Fruit fly (Drosophila melanogaster) whole organism, wandering third instar larva: Measurements from ENCODE around the gene Muc18B.

ENCODE experiments used
- Abd-B ChIP-seq: fragments of >200 bp; optimal IDR thresholded peaks from 2 replicates; lab custom pipeline; 2017; ENCODE audit warnings: missing biosample characterization, missing genetic modification characterization
- CG32264 ChIP-seq: fragments of 200-800 bp; sonication (Bioruptor generic); optimal IDR thresholded peaks from 2 replicates; lab custom pipeline; 2016; ENCODE audit warnings: missing biosample characterization, missing genetic modification characterization
- CG9705 ChIP-seq: fragments of 200-800 bp; sonication (Bioruptor generic); optimal IDR thresholded peaks from 2 replicates; lab custom pipeline; 2018; ENCODE audit warnings: missing biosample characterization, mild to moderate bottlenecking, missing genetic modification characterization
- CrebA ChIP-seq: fragments of 200-800 bp; sonication (Bioruptor generic); optimal IDR thresholded peaks from 2 replicates; lab custom pipeline; 2016; ENCODE audit warnings: missing biosample characterization, mild to moderate bottlenecking, missing genetic modification characterization, borderline replicate concordance
- Dfd ChIP-seq: fragments of >200 bp; optimal IDR thresholded peaks from 2 replicates; lab custom pipeline; 2017; ENCODE audit warnings: missing biosample characterization, missing genetic modification characterization
- Dif ChIP-seq: fragments of 200-275, 200-300 bp; sonication (Bioruptor generic); optimal IDR thresholded peaks from 2 replicates; lab custom pipeline; 2018; ENCODE audit warnings: missing biosample characterization, missing genetic modification characterization; ENCODE audit not compliant: partially characterized antibody
- GATAd ChIP-seq: sonication (Bioruptor generic); optimal IDR thresholded peaks from 2 replicates; lab custom pipeline; 2016; ENCODE audit warnings: missing biosample characterization, missing genetic modification characterization
- HLH106 ChIP-seq: fragments of 200-800 bp; optimal IDR thresholded peaks from 3 replicates; lab custom pipeline; 2019; ENCODE audit warnings: missing biosample characterization, mild to moderate bottlenecking, missing genetic modification characterization, moderate library complexity
- Hnf4 ChIP-seq: fragments of 200-800 bp; sonication (Bioruptor generic); optimal IDR thresholded peaks from 2 replicates; lab custom pipeline; 2016; ENCODE audit warnings: missing biosample characterization, mild to moderate bottlenecking, missing genetic modification characterization
- Hr78 ChIP-seq: fragments of >200 bp; optimal IDR thresholded peaks from 2 replicates; lab custom pipeline; 2017; ENCODE audit warnings: missing biosample characterization, missing genetic modification characterization
- Hr83 ChIP-seq: fragments of 200-300 bp; sonication (Bioruptor generic); optimal IDR thresholded peaks from 2 replicates; lab custom pipeline; 2016; ENCODE audit warnings: missing biosample characterization, mild to moderate bottlenecking, missing genetic modification characterization, moderate library complexity; ENCODE audit not compliant: poor library complexity, severe bottlenecking
- Jra ChIP-seq: sonication (Bioruptor generic); optimal IDR thresholded peaks from 2 replicates; lab custom pipeline; 2016; ENCODE audit warnings: missing biosample characterization, missing genetic modification characterization
- Mio ChIP-seq: sonication (Bioruptor generic); optimal IDR thresholded peaks from 2 replicates; lab custom pipeline; 2016; ENCODE audit warnings: missing biosample characterization, missing genetic modification characterization
- Myc ChIP-seq: fragments of >200 bp; optimal IDR thresholded peaks from 2 replicates; lab custom pipeline; 2017
- N ChIP-seq: fragments of >200 bp; optimal IDR thresholded peaks from 2 replicates; lab custom pipeline; 2018; ENCODE audit warnings: missing biosample characterization, missing external identifiers, missing genetic modification characterization
- OdsH ChIP-seq: fragments of 200-800 bp; sonication (Bioruptor generic); optimal IDR thresholded peaks from 2 replicates; lab custom pipeline; 2016; ENCODE audit warnings: missing biosample characterization, mild to moderate bottlenecking, missing genetic modification characterization
- Rel ChIP-seq, 2 experiments: fragments of 200-800 bp; sonication (Bioruptor generic) in 1 of 2; optimal IDR thresholded peaks; 2 replicates in 1 of 2; 3 replicates in 1 of 2; lab custom pipeline; 2016 to 2019; ENCODE audit warnings: mild to moderate bottlenecking in 2 of 2, missing biosample characterization in 2 of 2, missing genetic modification characterization in 2 of 2, moderate library complexity in 1 of 2
- Sp1 ChIP-seq: fragments of 200-800 bp; sonication (Bioruptor generic); optimal IDR thresholded peaks from 3 replicates; lab custom pipeline; 2019; ENCODE audit warnings: missing biosample characterization, mild to moderate bottlenecking, missing genetic modification characterization, moderate library complexity
- Vsx2 ChIP-seq: fragments of 200-300, 225-300 bp; sonication (Bioruptor generic); optimal IDR thresholded peaks from 2 replicates; lab custom pipeline; 2018; ENCODE audit warnings: missing biosample characterization, missing genetic modification characterization; ENCODE audit not compliant: partially characterized antibody
- brk ChIP-seq: fragments of 200-800 bp; sonication (Bioruptor generic); optimal IDR thresholded peaks from 2 replicates; lab custom pipeline; 2016; ENCODE audit warnings: missing biosample characterization, mild to moderate bottlenecking, missing genetic modification characterization
- dl ChIP-seq, 2 experiments: fragments of 175-275, 200-275 bp in 1 of 2; fragments of 200-275 bp in 1 of 2; sonication (Bioruptor generic); optimal IDR thresholded peaks; lab custom pipeline; 2018; ENCODE audit warnings: mild to moderate bottlenecking in 2 of 2, missing biosample characterization in 2 of 2, missing genetic modification characterization in 2 of 2, moderate library complexity in 2 of 2; ENCODE audit not compliant: partially characterized antibody in 2 of 2, insufficient read depth in 1 of 2
- dmrt93B ChIP-seq: fragments of 200-800 bp; sonication (Bioruptor generic); optimal IDR thresholded peaks from 2 replicates; lab custom pipeline; 2018; ENCODE audit warnings: missing biosample characterization, mild to moderate bottlenecking, missing genetic modification characterization
- dsf ChIP-seq: sonication (Bioruptor generic); optimal IDR thresholded peaks from 2 replicates; lab custom pipeline; 2016; ENCODE audit warnings: missing biosample characterization, missing genetic modification characterization, borderline replicate concordance
- ey ChIP-seq: fragments of 200-800 bp; sonication (Bioruptor generic); optimal IDR thresholded peaks from 2 replicates; lab custom pipeline; 2016; ENCODE audit warnings: missing biosample characterization, missing genetic modification characterization
- foxo ChIP-seq, 2 experiments: fragments of 200-800 bp; sonication (Bioruptor generic); optimal IDR thresholded peaks; 2 replicates in 1 of 2; 3 replicates in 1 of 2; lab custom pipeline; 2016 to 2017; ENCODE audit warnings: missing biosample characterization in 2 of 2, missing genetic modification characterization in 2 of 2
- fru ChIP-seq: fragments of 200-800 bp; sonication (Bioruptor generic); optimal IDR thresholded peaks from 3 replicates; lab custom pipeline; 2016; ENCODE audit warnings: missing biosample characterization, mild to moderate bottlenecking, missing genetic modification characterization
- h ChIP-seq: fragments of 200-800 bp; sonication (Bioruptor generic); optimal IDR thresholded peaks from 3 replicates; lab custom pipeline; 2016; ENCODE audit warnings: missing biosample characterization, mild to moderate bottlenecking, missing genetic modification characterization
- jim ChIP-seq: fragments of 175-275, 200-325 bp; sonication (Bioruptor generic); optimal IDR thresholded peaks from 2 replicates; lab custom pipeline; 2016; ENCODE audit warnings: missing biosample characterization, mild to moderate bottlenecking, missing genetic modification characterization
- pan ChIP-seq: fragments of >200 bp; optimal IDR thresholded peaks from 2 replicates; lab custom pipeline; 2017
- psq ChIP-seq: fragments of 200-800 bp; sonication (Bioruptor generic); optimal IDR thresholded peaks from 3 replicates; lab custom pipeline; 2017; ENCODE audit warnings: missing biosample characterization, mild to moderate bottlenecking, missing genetic modification characterization, moderate library complexity
- rgr ChIP-seq: fragments of 200-800 bp; sonication (Bioruptor generic); optimal IDR thresholded peaks from 3 replicates; lab custom pipeline; 2016; ENCODE audit warnings: missing biosample characterization, mild to moderate bottlenecking, missing genetic modification characterization
- sv ChIP-seq: fragments of 200-800 bp; sonication (Bioruptor generic); optimal IDR thresholded peaks from 3 replicates; lab custom pipeline; 2016; ENCODE audit warnings: missing biosample characterization, missing genetic modification characterization
- usp ChIP-seq: fragments of >200 bp; optimal IDR thresholded peaks from 2 replicates; lab custom pipeline; 2017; ENCODE audit warnings: missing biosample characterization, missing genetic modification characterization
- woc ChIP-seq: sonication (Bioruptor generic); optimal IDR thresholded peaks from 2 replicates; lab custom pipeline; 2016; ENCODE audit warnings: missing biosample characterization, mild to moderate bottlenecking, missing genetic modification characterization

Muc18B gene

DNA sequence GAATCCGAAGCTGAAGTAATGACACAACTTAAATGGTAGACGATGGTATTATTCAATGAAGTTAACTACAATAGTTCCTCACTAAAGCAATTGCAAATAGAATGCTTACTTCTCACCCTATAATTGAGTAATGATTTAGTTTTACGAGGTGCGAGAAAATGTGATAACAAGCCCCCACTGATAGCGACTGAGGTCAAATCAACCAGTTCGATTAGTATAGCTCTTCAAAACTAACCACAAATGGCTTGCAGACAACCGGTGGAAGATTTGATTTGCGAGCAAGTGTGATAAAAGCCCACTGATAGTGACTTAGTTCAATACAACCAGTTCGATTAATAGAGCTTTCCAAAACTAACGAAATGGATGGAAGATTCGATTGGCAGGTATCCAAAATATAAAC lies 24.1 kb downstream of the Muc18B start:
- no peak for TF ChIP-seq CG32264 (GFP tag; lab: Kevin White, UChicago)
- TF ChIP-seq pan = no peak
- no peak for TF ChIP-seq psq (GFP tag; lab: Kevin White, UChicago)
- no peak for TF ChIP-seq dl (GFP tag; optimal IDR thresholded peaks at IDR 0.05; lab: Kevin White, UChicago; ENCODE audit: insufficient read depth in 1 of 2, partially characterized antibody in 2 of 2)
- TF ChIP-seq Vsx2 (GFP tag; lab: Kevin White, UChicago) = no peak
- TF ChIP-seq Hnf4 (GFP tag; lab: Kevin White, UChicago) = no peak
- TF ChIP-seq Jra (GFP tag; lab: Kevin White, UChicago) = no peak
- TF ChIP-seq CrebA (GFP tag; lab: Kevin White, UChicago) = no peak
- TF ChIP-seq Abd-B (GFP tag; lab: Kevin White, UChicago) = no peak
- TF ChIP-seq Sp1 (GFP tag; lab: Kevin White, UChicago) = no peak
- TF ChIP-seq ey (GFP tag; lab: Kevin White, UChicago) = no peak
- no peak for TF ChIP-seq rgr
- no peak for TF ChIP-seq sv (GFP tag; lab: Kevin White, UChicago)
- TF ChIP-seq brk (GFP tag; lab: Kevin White, UChicago) = no peak
- no peak for TF ChIP-seq CG9705 (GFP tag; lab: Kevin White, UChicago)
- no peak for TF ChIP-seq h (GFP tag; lab: Kevin White, UChicago)
- TF ChIP-seq usp (GFP tag; lab: Kevin White, UChicago) = no peak
- TF ChIP-seq woc (GFP tag; lab: Kevin White, UChicago) = no peak
- TF ChIP-seq Dif (GFP tag; lab: Kevin White, UChicago) = no peak
- TF ChIP-seq Dfd = no peak
- TF ChIP-seq, all 38 proteins: peak for 0

DNA sequence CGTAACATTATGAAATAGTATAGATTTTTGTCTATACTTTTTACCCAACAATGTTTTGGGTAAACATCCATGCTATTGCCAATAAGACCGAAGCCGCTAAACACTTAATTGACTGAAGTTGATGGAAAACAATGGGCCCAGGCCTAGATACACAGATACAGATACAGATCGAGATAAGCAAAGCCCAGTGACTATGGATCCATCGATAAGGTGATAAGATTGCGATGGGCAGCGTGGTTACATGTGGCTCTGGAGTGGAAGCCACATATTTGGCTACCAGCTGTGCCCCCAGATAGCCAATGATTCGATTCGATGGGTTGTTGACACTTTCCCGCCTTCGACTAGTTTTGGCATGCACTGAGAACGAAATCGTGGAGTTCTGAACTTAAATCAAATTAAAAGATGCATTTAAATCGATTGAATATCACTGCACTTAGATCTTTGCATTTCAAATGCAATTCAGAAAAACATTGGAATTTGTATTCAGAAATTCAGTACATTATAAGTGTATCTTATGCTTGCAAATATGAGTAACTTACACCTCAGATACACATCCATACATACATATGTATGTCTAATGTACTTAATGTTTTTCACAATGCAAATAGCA lies 25.0 kb downstream of the Muc18B start:
- TF ChIP-seq fru (GFP tag; lab: Kevin White, UChicago) (no peak), Hr78 (GFP tag; lab: Kevin White, UChicago) (no peak), rgr (no peak), usp (GFP tag; lab: Kevin White, UChicago) (no peak), sv (GFP tag; lab: Kevin White, UChicago) (no peak), Hr83 (GFP tag; lab: Kevin White, UChicago) (no peak), Dfd (no peak), OdsH (GFP tag; lab: Kevin White, UChicago) (no peak), dsf (GFP tag; lab: Kevin White, UChicago) (no peak), Hnf4 (GFP tag; lab: Kevin White, UChicago) (no peak), Mio (GFP tag; lab: Kevin White, UChicago) (no peak), ey (GFP tag; lab: Kevin White, UChicago) (no peak), N (GFP tag; lab: Kevin White, UChicago) (no peak), psq (GFP tag; lab: Kevin White, UChicago) (no peak), jim (GFP tag; lab: Kevin White, UChicago) (no peak), dl (GFP tag; optimal IDR thresholded peaks at IDR 0.05; lab: Kevin White, UChicago; ENCODE audit: insufficient read depth in 1 of 2, partially characterized antibody in 2 of 2) (no peak), Sp1 (GFP tag; lab: Kevin White, UChicago) (no peak), GATAd (GFP tag; lab: Kevin White, UChicago) (no peak)
- TF ChIP-seq, all 38 proteins: peak for 0

DNA sequence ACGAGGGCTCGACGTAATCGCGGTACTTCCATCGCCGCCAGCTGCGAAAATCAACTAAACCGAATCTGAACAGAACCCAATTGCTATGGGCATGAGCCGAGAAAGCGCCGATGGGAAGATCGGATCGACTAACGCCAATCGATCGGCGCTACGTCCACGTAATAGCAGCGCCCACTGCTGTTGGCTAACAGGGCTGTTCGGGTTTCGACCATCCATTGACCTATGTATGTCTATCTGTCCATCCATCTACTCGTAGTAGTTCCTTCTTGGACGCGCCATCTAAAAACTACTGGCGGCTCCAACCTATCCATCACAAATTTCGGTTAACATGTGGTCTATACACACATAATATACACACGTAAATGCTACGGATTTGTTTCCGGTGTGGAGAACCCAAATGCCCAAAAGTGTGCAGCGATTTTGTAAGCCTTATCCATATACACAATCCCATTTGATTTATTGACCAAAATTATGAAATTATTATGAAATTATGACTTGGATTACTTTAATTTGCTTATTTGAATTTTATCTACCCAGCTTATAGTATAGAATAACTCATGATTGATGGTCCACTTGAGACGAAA lies 26.6 kb downstream of the Muc18B start, which contains the start of gene CG14196:
Gene CG14196 (minus strand): TSS at position 51 of the 584 bp plus-strand sequence.
- no peak for TF ChIP-seq dmrt93B (GFP tag; lab: Kevin White, UChicago)
- peak in 1 of 2 experiments; percentile 1 for TF ChIP-seq foxo (GFP tag; optimal IDR thresholded peaks at IDR 0.05; lab: Kevin White, UChicago)
- no peak for TF ChIP-seq Mio (GFP tag; lab: Kevin White, UChicago)

DNA sequence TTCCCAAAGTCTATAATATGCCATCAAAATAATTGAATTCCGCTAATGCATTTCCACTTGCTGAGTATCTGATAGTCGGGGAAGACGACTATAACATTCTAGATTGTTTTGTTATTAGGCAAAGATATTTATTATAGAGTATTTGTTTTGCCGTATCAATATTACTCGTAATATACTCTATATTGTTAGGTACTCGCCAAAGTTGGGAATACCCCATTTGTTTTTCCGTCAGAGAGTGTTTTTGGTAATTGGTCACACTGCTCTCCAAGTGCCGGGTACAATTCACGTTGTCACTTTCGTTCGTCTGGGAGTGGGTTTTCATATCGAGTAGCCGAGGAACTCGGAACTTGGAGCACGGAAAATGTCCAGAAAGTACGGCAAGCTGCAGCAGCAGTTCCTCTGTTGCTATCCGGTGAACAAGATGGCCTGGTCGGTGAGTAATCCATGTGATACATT lies 28.1 kb downstream of the Muc18B start, which contains the start of gene CG7889:
Gene CG7889 (plus strand): TSS at position 253 of the 456 bp plus-strand sequence.
- TF ChIP-seq HLH106 (tag; lab: Kevin White, UChicago) = peak; percentile 51
- TF ChIP-seq fru (GFP tag; lab: Kevin White, UChicago) = peak; percentile 13
- TF ChIP-seq woc (GFP tag; lab: Kevin White, UChicago) = peak; percentile 38
- TF ChIP-seq CrebA (GFP tag; lab: Kevin White, UChicago) = no peak
- TF ChIP-seq h (GFP tag; lab: Kevin White, UChicago) = peak; percentile 44
- TF ChIP-seq Myc (lab: Kevin White, UChicago) = peak; percentile 0
- TF ChIP-seq foxo (GFP tag; optimal IDR thresholded peaks at IDR 0.05; lab: Kevin White, UChicago) = peak in 1 of 2 experiments; percentile 49
- no peak for TF ChIP-seq Jra (GFP tag; lab: Kevin White, UChicago)
- no peak for TF ChIP-seq Sp1 (GFP tag; lab: Kevin White, UChicago)
- no peak for TF ChIP-seq Rel (GFP tag; optimal IDR thresholded peaks at IDR 0.05; lab: Kevin White, UChicago)
- TF ChIP-seq Rel (tag; optimal IDR thresholded peaks at IDR 0.05; lab: Kevin White, UChicago) = peak; percentile 78
- no peak for TF ChIP-seq CG32264 (GFP tag; lab: Kevin White, UChicago)
- no peak for TF ChIP-seq dl (GFP tag; optimal IDR thresholded peaks at IDR 0.05; lab: Kevin White, UChicago; ENCODE audit: insufficient read depth in 1 of 2, partially characterized antibody in 2 of 2)
- no peak for TF ChIP-seq Mio (GFP tag; lab: Kevin White, UChicago)
- no peak for TF ChIP-seq jim (GFP tag; lab: Kevin White, UChicago)
- TF ChIP-seq rgr = peak; percentile 17
